Fruit fly (Drosophila melanogaster) whole organism, embryonic: ENCODE measurements around the gene p23.

Experiments used
- Atf6 ChIP-seq: fragments of 200-800 bp; sonication (Bioruptor generic); IDR thresholded peaks from 2 replicates; pipeline ENCODE4 v1.3.6; 2022; ENCODE audit warnings: missing biosample characterization, missing genetic modification characterization
- B-H1 ChIP-seq: fragments of 200-800 bp; sonication (Bioruptor generic); IDR thresholded peaks from 3 replicates; pipeline ENCODE4 v1.3.6; 2022; ENCODE audit warnings: missing biosample characterization, missing genetic modification characterization
- CG10147 ChIP-seq: fragments of 200-800 bp; sonication (Bioruptor generic); optimal IDR thresholded peaks from 2 replicates; lab custom pipeline; 2019; ENCODE audit warnings: missing biosample characterization, mild to moderate bottlenecking, missing genetic modification characterization, moderate library complexity
- CG10543 ChIP-seq: fragments of 200-800 bp; sonication (Bioruptor generic); optimal IDR thresholded peaks from 3 replicates; lab custom pipeline; 2017; ENCODE audit warnings: missing biosample characterization, mild to moderate bottlenecking, missing genetic modification characterization, moderate library complexity
- CG11085 ChIP-seq: fragments of 200-800 bp; sonication (Bioruptor generic); IDR thresholded peaks from 2 replicates; pipeline ENCODE4 v1.3.6; 2022; ENCODE audit warnings: missing biosample characterization, missing genetic modification characterization
- CG11560 ChIP-seq: fragments of 200-800 bp; sonication (Bioruptor generic); IDR thresholded peaks from 3 replicates; pipeline ENCODE4 v1.3.6; 2022; ENCODE audit warnings: missing biosample characterization, missing genetic modification characterization
- CG12071 ChIP-seq: fragments of 200-800 bp; sonication (Bioruptor generic); optimal IDR thresholded peaks from 3 replicates; lab custom pipeline; 2018; ENCODE audit warnings: missing biosample characterization, mild to moderate bottlenecking, missing genetic modification characterization
- CG15514 ChIP-seq: fragments of 200-800 bp; sonication (Bioruptor generic); optimal IDR thresholded peaks from 3 replicates; lab custom pipeline; 2017; ENCODE audit warnings: missing biosample characterization, missing genetic modification characterization, mild to moderate bottlenecking, moderate library complexity, missing genetic modification reagents
- CG1647 ChIP-seq: fragments of 200-800 bp; sonication (Bioruptor generic); optimal IDR thresholded peaks from 3 replicates; lab custom pipeline; 2016; ENCODE audit warnings: missing biosample characterization, missing genetic modification characterization
- CG17829 ChIP-seq: fragments of 200-800 bp; optimal IDR thresholded peaks from 2 replicates; lab custom pipeline; 2019; ENCODE audit warnings: missing biosample characterization, mild to moderate bottlenecking, missing genetic modification characterization, moderate library complexity
- CG17912 ChIP-seq: fragments of 200-800 bp; sonication (Bioruptor generic); optimal IDR thresholded peaks from 2 replicates; lab custom pipeline; 2018; ENCODE audit warnings: missing biosample characterization, mild to moderate bottlenecking, missing genetic modification characterization
- CG1792 ChIP-seq: fragments of 200-800 bp; sonication (Bioruptor generic); optimal IDR thresholded peaks from 2 replicates; lab custom pipeline; 2016; ENCODE audit warnings: missing biosample characterization, missing genetic modification characterization
- CG18011 ChIP-seq: fragments of 200-800 bp; sonication (Bioruptor generic); optimal IDR thresholded peaks from 2 replicates; lab custom pipeline; 2017; ENCODE audit warnings: missing biosample characterization, missing genetic modification characterization, mild to moderate bottlenecking, moderate library complexity, missing genotype
- CG2129 ChIP-seq: fragments of 200-800 bp; sonication (Bioruptor generic); IDR thresholded peaks from 2 replicates; pipeline ENCODE4 v1.3.6; 2022; ENCODE audit warnings: missing biosample characterization, missing genetic modification characterization; ENCODE audit not compliant: partially characterized antibody
- CG2678 ChIP-seq: fragments of 200-800 bp; sonication (Bioruptor generic); optimal IDR thresholded peaks from 3 replicates; lab custom pipeline; 2019; ENCODE audit warnings: missing biosample characterization, mild to moderate bottlenecking, missing genetic modification characterization, moderate library complexity
- CG30403 ChIP-seq: fragments of 200-800 bp; sonication (Bioruptor generic); optimal IDR thresholded peaks from 3 replicates; lab custom pipeline; 2016; ENCODE audit warnings: missing biosample characterization, missing genetic modification characterization
- CG4820 ChIP-seq: fragments of 200-800 bp; sonication (Bioruptor generic); optimal IDR thresholded peaks from 3 replicates; lab custom pipeline; 2016; ENCODE audit warnings: missing biosample characterization, missing genetic modification characterization
- CG6683 ChIP-seq: fragments of 200-800 bp; sonication (Bioruptor generic); optimal IDR thresholded peaks from 2 replicates; lab custom pipeline; 2017; ENCODE audit warnings: missing biosample characterization, mild to moderate bottlenecking, missing genetic modification characterization, missing genetic modification reagents
- CG7786 ChIP-seq: fragments of 200-800 bp; sonication (Bioruptor generic); optimal IDR thresholded peaks from 2 replicates; lab custom pipeline; 2016; ENCODE audit warnings: missing biosample characterization, missing genetic modification characterization
- CG8388 ChIP-seq: fragments of 200-800 bp; sonication (Bioruptor generic); optimal IDR thresholded peaks from 2 replicates; lab custom pipeline; 2019; ENCODE audit warnings: missing biosample characterization, mild to moderate bottlenecking, missing genetic modification characterization, moderate library complexity
- Dip3 ChIP-seq: fragments of 200-800 bp; sonication (Bioruptor generic); optimal IDR thresholded peaks from 3 replicates; lab custom pipeline; 2016; ENCODE audit warnings: missing biosample characterization, missing genetic modification characterization
- Doc2 ChIP-seq: fragments of 200-800 bp; sonication (Bioruptor generic); IDR thresholded peaks from 2 replicates; pipeline ENCODE4 v1.3.6; 2022; ENCODE audit warnings: missing biosample characterization, missing genetic modification characterization
- H2.0 ChIP-seq: fragments of 200-800 bp; sonication (Bioruptor generic); IDR thresholded peaks from 2 replicates; pipeline ENCODE4 v1.3.6; 2022; ENCODE audit warnings: missing biosample characterization, missing genetic modification characterization
- Hand ChIP-seq: fragments of 200-800 bp; sonication (Bioruptor generic); optimal IDR thresholded peaks from 2 replicates; lab custom pipeline; 2017; ENCODE audit warnings: mild to moderate bottlenecking, missing biosample characterization, missing genetic modification reagents, missing genetic modification characterization
- Hr78 ChIP-seq, 2 experiments: fragments of 200-800 bp in 1 of 2; fragments of >200 bp in 1 of 2; sonication (Bioruptor generic) in 1 of 2; optimal IDR thresholded peaks; 2 replicates each; lab custom pipeline; 2017 to 2019; ENCODE audit warnings: missing biosample characterization in 2 of 2, missing genetic modification characterization in 2 of 2, mild to moderate bottlenecking in 1 of 2, moderate library complexity in 1 of 2
- Lpt ChIP-seq: fragments of >200 bp; optimal IDR thresholded peaks from 2 replicates; lab custom pipeline; 2018; ENCODE audit warnings: missing biosample characterization, missing genetic modification characterization
- Myb ChIP-seq: fragments of 200-800 bp; sonication (Bioruptor generic); optimal IDR thresholded peaks from 2 replicates; lab custom pipeline; 2016; ENCODE audit warnings: missing biosample characterization, missing genetic modification characterization
- Nf-YB ChIP-seq: fragments of 200-800 bp; sonication (Bioruptor generic); optimal IDR thresholded peaks from 3 replicates; lab custom pipeline; 2019; ENCODE audit warnings: missing biosample characterization, mild to moderate bottlenecking, missing genetic modification characterization, moderate library complexity
- NfI ChIP-seq: fragments of 200-800 bp; sonication (Bioruptor generic); optimal IDR thresholded peaks from 3 replicates; lab custom pipeline; 2018; ENCODE audit warnings: missing biosample characterization, mild to moderate bottlenecking, missing genetic modification characterization, moderate library complexity
- Ravus ChIP-seq: fragments of 200-800 bp; sonication (Bioruptor generic); IDR thresholded peaks from 2 replicates; pipeline ENCODE4 v1.3.6; 2022; ENCODE audit warnings: missing biosample characterization, missing genetic modification characterization
- Spps ChIP-seq: fragments of 200-800 bp; sonication (Bioruptor generic); optimal IDR thresholded peaks from 2 replicates; lab custom pipeline; 2018; ENCODE audit warnings: missing biosample characterization, mild to moderate bottlenecking, missing genetic modification characterization
- Stat92E ChIP-seq, 3 experiments: fragments of >200 bp in 2 of 3; fragments of 200-800 bp in 1 of 3; sonication (Bioruptor generic) in 1 of 3; optimal IDR thresholded peaks; 2 replicates each; lab custom pipeline; 2017 to 2019; ENCODE audit warnings: missing biosample characterization in 3 of 3, missing genetic modification characterization in 3 of 3, mild to moderate bottlenecking in 1 of 3, moderate library complexity in 1 of 3
- Vsx1 ChIP-seq: fragments of 200-800 bp; sonication (Bioruptor generic); optimal IDR thresholded peaks from 2 replicates; lab custom pipeline; 2017; ENCODE audit warnings: missing biosample characterization, mild to moderate bottlenecking, missing genetic modification characterization, missing genetic modification reagents
- bcd ChIP-seq: fragments of 200-800 bp; sonication (Bioruptor generic); optimal IDR thresholded peaks from 2 replicates; lab custom pipeline; 2017; ENCODE audit warnings: missing biosample characterization, mild to moderate bottlenecking, missing genetic modification characterization
- corto ChIP-seq: fragments of 200-800 bp; sonication (Bioruptor generic); optimal IDR thresholded peaks from 2 replicates; lab custom pipeline; 2016; ENCODE audit warnings: missing biosample characterization, mild to moderate bottlenecking, missing genetic modification characterization, moderate library complexity
- danr ChIP-seq: fragments of 200-800 bp; sonication (Bioruptor generic); IDR thresholded peaks from 2 replicates; pipeline ENCODE4 v1.3.6; 2022; ENCODE audit warnings: missing biosample characterization, missing genetic modification characterization
- disco-r ChIP-seq: fragments of 200-800 bp; sonication (Bioruptor generic); optimal IDR thresholded peaks from 2 replicates; lab custom pipeline; 2016; ENCODE audit warnings: missing biosample characterization, missing genetic modification characterization
- en ChIP-seq: fragments of 200-800 bp; sonication (Bioruptor generic); optimal IDR thresholded peaks from 2 replicates; lab custom pipeline; 2016; ENCODE audit warnings: missing biosample characterization, missing genetic modification characterization
- ewg ChIP-seq: fragments of 200-800 bp; sonication (Bioruptor generic); optimal IDR thresholded peaks from 3 replicates; lab custom pipeline; 2017; ENCODE audit warnings: mild to moderate bottlenecking, missing biosample characterization, missing genetic modification reagents, missing genetic modification characterization
- fd3F ChIP-seq: fragments of 200-800 bp; sonication (Bioruptor generic); optimal IDR thresholded peaks from 2 replicates; lab custom pipeline; 2018; ENCODE audit warnings: missing biosample characterization, mild to moderate bottlenecking, missing genetic modification characterization, moderate library complexity
- ftz-f1 ChIP-seq: fragments of 200-800 bp; sonication (Bioruptor generic); optimal IDR thresholded peaks from 2 replicates; lab custom pipeline; 2016; ENCODE audit warnings: missing biosample characterization, missing genetic modification characterization
- hb ChIP-seq: fragments of 200-800 bp; sonication (Bioruptor generic); IDR thresholded peaks from 3 replicates; pipeline ENCODE4 v1.3.6; 2022; ENCODE audit warnings: missing biosample characterization, missing genetic modification characterization; ENCODE audit not compliant: partially characterized antibody
- her ChIP-seq: fragments of 200-800 bp; sonication (Bioruptor generic); optimal IDR thresholded peaks from 2 replicates; lab custom pipeline; 2016; ENCODE audit warnings: missing biosample characterization, missing genetic modification characterization
- hth ChIP-seq: fragments of >200 bp; optimal IDR thresholded peaks from 2 replicates; lab custom pipeline; 2017; ENCODE audit warnings: inconsistent platforms
- ind ChIP-seq: fragments of 200-800 bp; sonication (Bioruptor generic); optimal IDR thresholded peaks from 3 replicates; lab custom pipeline; 2016; ENCODE audit warnings: missing biosample characterization, missing genetic modification characterization
- jing ChIP-seq: fragments of 200-800 bp; sonication (Bioruptor generic); optimal IDR thresholded peaks from 2 replicates; lab custom pipeline; 2018; ENCODE audit warnings: missing biosample characterization, mild to moderate bottlenecking, missing genetic modification characterization
- lmd ChIP-seq: fragments of 200-800 bp; sonication (Bioruptor generic); IDR thresholded peaks from 2 replicates; pipeline ENCODE4 v1.3.6; 2022; ENCODE audit warnings: missing biosample characterization, missing genetic modification characterization
- shn ChIP-seq: fragments of 200-800 bp; sonication (Bioruptor generic); optimal IDR thresholded peaks from 3 replicates; lab custom pipeline; 2016; ENCODE audit warnings: missing biosample characterization, missing genetic modification characterization
- sug ChIP-seq: fragments of 200-800 bp; optimal IDR thresholded peaks from 2 replicates; lab custom pipeline; 2019; ENCODE audit warnings: missing biosample characterization, mild to moderate bottlenecking, missing genetic modification characterization, moderate library complexity
- unpg ChIP-seq: fragments of 200-800 bp; sonication (Bioruptor generic); optimal IDR thresholded peaks from 3 replicates; lab custom pipeline; 2018; ENCODE audit warnings: missing biosample characterization, mild to moderate bottlenecking, missing genetic modification characterization, moderate library complexity
- usp ChIP-seq: fragments of >200 bp; optimal IDR thresholded peaks from 2 replicates; lab custom pipeline; 2017; ENCODE audit warnings: missing biosample characterization, missing genetic modification characterization

Gene p23

DNA sequence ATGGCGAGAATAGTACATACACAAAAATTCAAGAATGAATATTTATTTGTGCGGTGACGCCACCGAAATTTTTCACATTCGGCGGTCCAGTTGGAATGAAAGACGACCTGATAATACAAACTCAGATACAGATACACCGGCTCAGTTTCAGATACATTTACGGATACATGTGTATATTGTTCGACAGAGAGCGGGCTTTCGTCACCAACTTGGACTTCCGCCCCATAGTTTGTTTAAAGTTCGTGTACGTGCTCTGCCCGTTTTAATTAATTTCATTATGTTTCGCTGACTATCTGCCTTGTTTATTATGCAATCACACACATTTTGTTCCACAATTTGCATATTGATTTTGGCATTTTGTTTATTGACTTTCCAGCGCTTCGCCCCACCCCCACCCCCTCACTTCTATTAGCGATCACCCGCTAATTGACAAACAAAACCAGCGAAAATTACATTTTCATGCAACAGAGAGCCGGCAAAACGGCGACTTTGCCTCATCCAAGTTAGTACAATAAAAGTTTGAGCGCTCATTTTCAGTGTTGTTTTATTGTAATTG, 23.5 kb downstream of the p23 start (continued):
- TF ChIP-seq Lpt = no peak
- TF ChIP-seq ind (GFP tag; lab: Kevin White, UChicago) = no peak
- peak; percentile 16 for TF ChIP-seq CG7786
- TF ChIP-seq Vsx1 (GFP tag; lab: Kevin White, UChicago) = peak; percentile 22
- TF ChIP-seq unpg (GFP tag; lab: Kevin White, UChicago) = peak; percentile 35
- TF ChIP-seq lmd (GFP tag; lab: Robert Waterston, UW) = no peak
- TF ChIP-seq disco-r (GFP tag; lab: Kevin White, UChicago) = no peak
- peak; percentile 2 for TF ChIP-seq shn (GFP tag; lab: Kevin White, UChicago)
- no peak for TF ChIP-seq danr
- peak; percentile 61 for TF ChIP-seq CG10543 (GFP tag; lab: Kevin White, UChicago)
- no peak for TF ChIP-seq CG30403 (GFP tag; lab: Kevin White, UChicago)
- TF ChIP-seq CG1647 (GFP tag; lab: Kevin White, UChicago) = peak; percentile 33
- TF ChIP-seq Doc2 (GFP tag; lab: Robert Waterston, UW) = no peak
- TF ChIP-seq Myb (GFP tag; lab: Kevin White, UChicago) = peak; percentile 2
- TF ChIP-seq H2.0 (GFP tag; lab: Robert Waterston, UW) = no peak
- TF ChIP-seq CG15514 (GFP tag; lab: Kevin White, UChicago) = peak; percentile 30
- TF ChIP-seq jing (GFP tag; lab: Kevin White, UChicago) = no peak
- TF ChIP-seq CG2678 = peak; percentile 46
- TF ChIP-seq CG11085 (GFP tag; lab: Robert Waterston, UW) = no peak
- TF ChIP-seq corto (GFP tag; lab: Kevin White, UChicago) = no peak
- TF ChIP-seq Hand = no peak
- TF ChIP-seq CG2129 (GFP tag; lab: Robert Waterston, UW) = no peak
- peak; percentile 63 for TF ChIP-seq CG12071 (GFP tag; lab: Kevin White, UChicago)
- no peak for TF ChIP-seq CG11560
- no peak for TF ChIP-seq ewg (GFP tag; lab: Kevin White, UChicago)
- TF ChIP-seq Nf-YB (GFP tag; lab: Kevin White, UChicago) = peak; percentile 8
- no peak for TF ChIP-seq CG4820 (GFP tag; lab: Kevin White, UChicago)
- peak; percentile 15 for TF ChIP-seq CG17912 (GFP tag; lab: Kevin White, UChicago)
- TF ChIP-seq her (GFP tag; lab: Kevin White, UChicago) = peak; percentile 38
- no peak for TF ChIP-seq en (GFP tag; lab: Kevin White, UChicago)
- TF ChIP-seq Hr78 (GFP tag; optimal IDR thresholded peaks at IDR 0.05; lab: Kevin White, UChicago) = no peak
- no peak for TF ChIP-seq Spps (tag; lab: Kevin White, UChicago)
- TF ChIP-seq hb (GFP tag; lab: Robert Waterston, UW) = no peak
- TF ChIP-seq ftz-f1 (GFP tag; lab: Kevin White, UChicago) = no peak
- TF ChIP-seq hth (lab: Kevin White, UChicago) = no peak
- peak; percentile 51 for TF ChIP-seq fd3F (GFP tag; lab: Kevin White, UChicago)
- TF ChIP-seq sug (tag; lab: Kevin White, UChicago) = no peak
- no peak for TF ChIP-seq CG18011 (GFP tag; lab: Kevin White, UChicago)
- TF ChIP-seq Stat92E (GFP tag; optimal IDR thresholded peaks at IDR 0.05; lab: Kevin White, UChicago) = no peak
- TF ChIP-seq CG10147 (GFP tag; lab: Kevin White, UChicago) = no peak
- TF ChIP-seq bcd (GFP tag; lab: Kevin White, UChicago) = peak; percentile 9
- no peak for TF ChIP-seq Atf6 (GFP tag; lab: Robert Waterston, UW)
- no peak for TF ChIP-seq usp (GFP tag; lab: Kevin White, UChicago)
- peak; percentile 45 for TF ChIP-seq NfI
- no peak for TF ChIP-seq CG17829
- no peak for TF ChIP-seq B-H1 (GFP tag; lab: Robert Waterston, UW)
- TF ChIP-seq CG8388 (GFP tag; lab: Kevin White, UChicago) = no peak
- TF ChIP-seq CG1792 (GFP tag; lab: Kevin White, UChicago) = peak; percentile 27
- no peak for TF ChIP-seq Ravus (GFP tag; lab: Robert Waterston, UW)
- peak; percentile 5 for TF ChIP-seq CG6683
- peak; percentile 15 for TF ChIP-seq Dip3 (GFP tag; lab: Kevin White, UChicago)
